Fruit fly (Drosophila melanogaster) whole organism, embryonic: Measurements from ENCODE around the gene por.

ENCODE experiments used
- Asciz ChIP-seq: fragments of 200-800 bp; sonication (Bioruptor generic); optimal IDR thresholded peaks from 2 replicates; lab custom pipeline; 2017; ENCODE audit warnings: missing biosample characterization, mild to moderate bottlenecking, missing genetic modification characterization, missing genetic modification reagents
- Bgb ChIP-seq: fragments of 200-800 bp; sonication (Bioruptor generic); IDR thresholded peaks from 2 replicates; pipeline ENCODE4 v1.3.6; 2022; ENCODE audit warnings: missing biosample characterization, missing genetic modification characterization; ENCODE audit not compliant: partially characterized antibody
- CG1024 ChIP-seq: fragments of 200-800 bp; sonication (Bioruptor generic); IDR thresholded peaks from 2 replicates; pipeline ENCODE4 v1.3.6; 2022; ENCODE audit warnings: missing biosample characterization, missing genetic modification characterization
- CG11560 ChIP-seq: fragments of 200-800 bp; sonication (Bioruptor generic); IDR thresholded peaks from 3 replicates; pipeline ENCODE4 v1.3.6; 2022; ENCODE audit warnings: missing biosample characterization, missing genetic modification characterization
- CG12104 ChIP-seq: fragments of 200-800 bp; sonication (Bioruptor generic); optimal IDR thresholded peaks from 3 replicates; lab custom pipeline; 2016; ENCODE audit warnings: missing biosample characterization, missing genetic modification characterization
- CG13775 ChIP-seq: fragments of 200-800 bp; sonication (Bioruptor generic); optimal IDR thresholded peaks from 3 replicates; lab custom pipeline; 2017; ENCODE audit warnings: missing biosample characterization, mild to moderate bottlenecking, missing genetic modification characterization
- CG14050 ChIP-seq: fragments of 200-800 bp; sonication (Bioruptor generic); IDR thresholded peaks from 3 replicates; pipeline ENCODE4 v1.3.6; 2022; ENCODE audit warnings: missing biosample characterization, missing genetic modification characterization
- CG15696 ChIP-seq: fragments of 200-800 bp; sonication (Bioruptor generic); optimal IDR thresholded peaks from 2 replicates; lab custom pipeline; 2019; ENCODE audit warnings: missing biosample characterization, mild to moderate bottlenecking, missing genetic modification characterization, moderate library complexity
- CG1602 ChIP-seq: fragments of 200-800 bp; sonication (Bioruptor generic); optimal IDR thresholded peaks from 3 replicates; lab custom pipeline; 2016; ENCODE audit warnings: missing biosample characterization, missing genetic modification characterization
- CG1603 ChIP-seq: fragments of 200-800 bp; sonication (Bioruptor generic); optimal IDR thresholded peaks from 2 replicates; lab custom pipeline; 2019; ENCODE audit warnings: missing biosample characterization, mild to moderate bottlenecking, missing genetic modification characterization, moderate library complexity
- CG17359 ChIP-seq: fragments of 200-800 bp; sonication (Bioruptor generic); optimal IDR thresholded peaks from 3 replicates; lab custom pipeline; 2018; ENCODE audit warnings: missing biosample characterization, mild to moderate bottlenecking, missing genetic modification characterization, moderate library complexity
- CG2116 ChIP-seq: fragments of 200-800 bp; sonication (Bioruptor generic); optimal IDR thresholded peaks from 3 replicates; lab custom pipeline; 2018; ENCODE audit warnings: missing biosample characterization, mild to moderate bottlenecking, missing genetic modification characterization
- CG2678 ChIP-seq: fragments of 200-800 bp; sonication (Bioruptor generic); optimal IDR thresholded peaks from 3 replicates; lab custom pipeline; 2019; ENCODE audit warnings: missing biosample characterization, mild to moderate bottlenecking, missing genetic modification characterization, moderate library complexity
- CG2889 ChIP-seq: fragments of 200-800 bp; sonication (Bioruptor generic); IDR thresholded peaks from 3 replicates; pipeline ENCODE4 v1.3.6; 2022; ENCODE audit warnings: missing biosample characterization, missing genetic modification characterization
- CG31365 ChIP-seq: fragments of 200-800 bp; sonication (Bioruptor generic); optimal IDR thresholded peaks from 2 replicates; lab custom pipeline; 2018; ENCODE audit warnings: missing biosample characterization, mild to moderate bottlenecking, missing genetic modification characterization
- CG4617 ChIP-seq: fragments of 200-800 bp; sonication (Bioruptor generic); optimal IDR thresholded peaks from 3 replicates; lab custom pipeline; 2016; ENCODE audit warnings: missing biosample characterization, missing genetic modification characterization, borderline replicate concordance
- CG4730 ChIP-seq: fragments of 200-800 bp; sonication (Bioruptor generic); IDR thresholded peaks from 2 replicates; pipeline ENCODE4 v1.3.6; 2022; ENCODE audit warnings: missing biosample characterization, missing genetic modification characterization
- CG6765 ChIP-seq: fragments of 200-800 bp; sonication (Bioruptor generic); optimal IDR thresholded peaks from 3 replicates; lab custom pipeline; 2017; ENCODE audit warnings: missing biosample characterization, mild to moderate bottlenecking, missing genetic modification characterization
- CG6854 ChIP-seq: fragments of 200-800 bp; sonication (Bioruptor generic); optimal IDR thresholded peaks from 3 replicates; lab custom pipeline; 2017; ENCODE audit warnings: missing biosample characterization, mild to moderate bottlenecking, missing genetic modification characterization
- CG8944 ChIP-seq: fragments of 200-800 bp; sonication (Bioruptor generic); optimal IDR thresholded peaks from 3 replicates; lab custom pipeline; 2016; ENCODE audit warnings: missing biosample characterization, missing genetic modification characterization
- CoRest ChIP-seq: fragments of 200-800 bp; sonication (Bioruptor generic); optimal IDR thresholded peaks from 3 replicates; lab custom pipeline; 2018; ENCODE audit warnings: missing biosample characterization, mild to moderate bottlenecking, missing genetic modification characterization, moderate library complexity
- Dek ChIP-seq: fragments of 200-800 bp; sonication (Bioruptor generic); optimal IDR thresholded peaks from 3 replicates; lab custom pipeline; 2019; ENCODE audit warnings: missing biosample characterization, mild to moderate bottlenecking, missing genetic modification characterization, moderate library complexity
- Gsc ChIP-seq: fragments of 200-800 bp; sonication (Bioruptor generic); IDR thresholded peaks from 2 replicates; pipeline ENCODE4 v1.3.6; 2022; ENCODE audit warnings: missing biosample characterization, missing genetic modification characterization
- HLH3B ChIP-seq: fragments of 200-800 bp; sonication (Bioruptor generic); IDR thresholded peaks from 2 replicates; pipeline ENCODE4 v1.3.6; 2022; ENCODE audit warnings: missing biosample characterization, missing genetic modification characterization
- Hey ChIP-seq: fragments of 200-800 bp; sonication (Bioruptor generic); optimal IDR thresholded peaks from 3 replicates; lab custom pipeline; 2018; ENCODE audit warnings: missing biosample characterization, mild to moderate bottlenecking, missing genetic modification characterization
- Mad ChIP-seq: fragments of 200-800 bp; sonication (Bioruptor generic); optimal IDR thresholded peaks from 2 replicates; lab custom pipeline; 2016; ENCODE audit warnings: missing biosample characterization, missing genetic modification characterization
- Max ChIP-seq: fragments of 200-800 bp; sonication (Bioruptor generic); optimal IDR thresholded peaks from 2 replicates; lab custom pipeline; 2016; ENCODE audit warnings: missing biosample characterization, mild to moderate bottlenecking, missing genetic modification characterization
- Mrtf ChIP-seq: fragments of 200-800 bp; sonication (Bioruptor generic); IDR thresholded peaks from 3 replicates; pipeline ENCODE4 v1.3.6; 2022; ENCODE audit warnings: missing biosample characterization, missing genetic modification characterization
- NC2α ChIP-seq: fragments of 200-800 bp; sonication (Bioruptor generic); optimal IDR thresholded peaks from 2 replicates; lab custom pipeline; 2016; ENCODE audit warnings: missing biosample characterization, missing genetic modification characterization
- NC2β ChIP-seq: fragments of 200-800 bp; sonication (Bioruptor generic); optimal IDR thresholded peaks from 2 replicates; lab custom pipeline; 2016; ENCODE audit warnings: missing biosample characterization, missing genetic modification characterization
- Nf-YA ChIP-seq: fragments of 200-800 bp; sonication (Bioruptor generic); IDR thresholded peaks from 2 replicates; pipeline ENCODE4 v1.3.6; 2022; ENCODE audit warnings: missing biosample characterization, missing genetic modification characterization
- Poxn ChIP-seq: fragments of 200-800 bp; sonication (Bioruptor generic); IDR thresholded peaks from 2 replicates; pipeline ENCODE4 v1.3.6; 2022; ENCODE audit warnings: missing biosample characterization, missing genetic modification characterization
- Ptx1 ChIP-seq: fragments of 200-800 bp; sonication (Bioruptor generic); IDR thresholded peaks from 2 replicates; pipeline ENCODE4 v1.3.6; 2022; ENCODE audit warnings: missing biosample characterization, missing genetic modification characterization
- Sry-β ChIP-seq: fragments of 200-800 bp; sonication (Bioruptor generic); optimal IDR thresholded peaks from 2 replicates; lab custom pipeline; 2018; ENCODE audit warnings: missing biosample characterization, mild to moderate bottlenecking, missing genetic modification characterization, moderate library complexity
- TFAM ChIP-seq: fragments of 200-800 bp; sonication (Bioruptor generic); optimal IDR thresholded peaks from 2 replicates; lab custom pipeline; 2017; ENCODE audit warnings: missing biosample characterization, missing genetic modification characterization, inconsistent platforms
- chm ChIP-seq: fragments of 200-800 bp; sonication (Bioruptor generic); IDR thresholded peaks from 2 replicates; pipeline ENCODE4 v1.3.6; 2022; ENCODE audit warnings: missing biosample characterization, missing genetic modification characterization
- da ChIP-seq: fragments of 200-800 bp; sonication (Bioruptor generic); optimal IDR thresholded peaks from 2 replicates; lab custom pipeline; 2016; ENCODE audit warnings: missing biosample characterization, missing genetic modification characterization
- dan ChIP-seq: fragments of 200-800 bp; sonication (Bioruptor generic); IDR thresholded peaks from 2 replicates; pipeline ENCODE4 v1.3.6; 2022; ENCODE audit warnings: missing biosample characterization, missing genetic modification characterization
- disco-r ChIP-seq: fragments of 200-800 bp; sonication (Bioruptor generic); optimal IDR thresholded peaks from 2 replicates; lab custom pipeline; 2016; ENCODE audit warnings: missing biosample characterization, missing genetic modification characterization
- fru ChIP-seq: fragments of >200 bp; optimal IDR thresholded peaks from 2 replicates; lab custom pipeline; 2017
- ftz-f1 ChIP-seq: fragments of 200-800 bp; sonication (Bioruptor generic); optimal IDR thresholded peaks from 2 replicates; lab custom pipeline; 2016; ENCODE audit warnings: missing biosample characterization, missing genetic modification characterization
- gcm ChIP-seq: fragments of 200-800 bp; sonication (Bioruptor generic); optimal IDR thresholded peaks from 2 replicates; lab custom pipeline; 2019; ENCODE audit warnings: missing biosample characterization, mild to moderate bottlenecking, missing genetic modification characterization, moderate library complexity
- lov ChIP-seq, 2 experiments: fragments of 200-800 bp in 1 of 2; fragments of >200 bp in 1 of 2; sonication (Bioruptor generic) in 1 of 2; IDR thresholded peaks in 1 of 2; optimal IDR thresholded peaks in 1 of 2; 2 replicates in 1 of 2; 3 replicates in 1 of 2; pipeline versions ENCODE4 v1.3.6 to Lab custom; 2017 to 2022; ENCODE audit warnings: missing biosample characterization in 1 of 2, missing genetic modification characterization in 1 of 2
- maf-S ChIP-seq: fragments of 200-800 bp; sonication (Bioruptor generic); optimal IDR thresholded peaks from 2 replicates; lab custom pipeline; 2016; ENCODE audit warnings: missing biosample characterization, missing genetic modification characterization
- sob ChIP-seq: fragments of 200-800 bp; sonication (Bioruptor generic); IDR thresholded peaks from 2 replicates; pipeline ENCODE4 v1.3.6; 2022; ENCODE audit warnings: missing biosample characterization, missing genetic modification characterization
- tgo ChIP-seq: fragments of 200-800 bp; sonication (Bioruptor generic); IDR thresholded peaks from 3 replicates; pipeline ENCODE4 v1.3.6; 2022; ENCODE audit warnings: missing biosample characterization, missing genetic modification characterization
- wek ChIP-seq: fragments of 200-800 bp; sonication (Bioruptor generic); optimal IDR thresholded peaks from 3 replicates; lab custom pipeline; 2018; ENCODE audit warnings: missing biosample characterization, mild to moderate bottlenecking, missing genetic modification characterization, moderate library complexity
- zf30C ChIP-seq: fragments of 200-800 bp; sonication (Bioruptor generic); optimal IDR thresholded peaks from 3 replicates; lab custom pipeline; 2018; ENCODE audit warnings: missing biosample characterization, mild to moderate bottlenecking, missing genetic modification characterization
- zfh1 ChIP-seq: fragments of 200-800 bp; sonication (Bioruptor generic); IDR thresholded peaks from 3 replicates; pipeline ENCODE4 v1.3.6; 2022; ENCODE audit warnings: missing biosample characterization, missing genetic modification characterization

The por gene

DNA sequence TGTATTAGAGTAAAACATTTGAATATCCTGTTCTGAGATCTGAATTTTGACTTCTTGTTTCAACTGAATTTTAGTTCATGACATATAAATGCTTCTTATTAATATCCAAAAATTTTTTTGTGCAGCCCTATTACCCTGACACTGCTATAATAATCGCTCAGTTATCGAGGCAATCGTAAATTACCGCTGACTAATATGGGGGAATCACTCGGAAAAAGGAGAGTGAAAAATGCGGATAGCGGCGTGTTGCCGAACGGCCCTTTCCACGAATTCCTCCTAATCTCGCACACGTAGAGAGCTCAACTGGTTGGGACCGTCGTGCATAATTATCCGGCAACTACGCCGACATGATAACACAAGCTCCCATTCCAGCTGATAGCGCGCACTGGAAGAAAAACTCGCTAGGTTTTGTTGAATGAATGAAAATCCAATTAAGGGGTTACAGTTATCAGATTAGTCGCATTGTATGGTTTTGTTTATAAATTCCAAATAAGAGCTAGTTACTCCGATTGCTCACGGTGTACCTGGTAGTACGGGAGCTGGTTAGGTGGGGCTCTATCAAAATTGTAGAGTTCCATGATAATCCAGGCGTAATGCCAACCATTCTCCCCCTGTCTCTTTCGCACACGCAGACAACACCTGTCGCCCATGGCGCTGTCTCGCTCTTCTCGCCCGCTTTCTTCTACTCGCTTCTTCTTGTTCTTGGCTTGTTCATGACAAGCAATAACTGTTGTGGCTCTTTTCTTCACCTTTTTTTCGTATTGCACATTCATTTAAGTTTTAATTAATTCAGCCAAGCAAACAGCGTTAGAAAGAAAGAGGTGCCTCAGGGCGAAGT lies 11.6 kb downstream of the por start (continued):
- peak; percentile 49; the same call in 1 of the 2 replicates for TF ChIP-seq Nf-YA (GFP tag; lab: Robert Waterston, UW)
- TF ChIP-seq fru (lab: Kevin White, UChicago): no peak
- no peak for TF ChIP-seq NC2α
- peak; percentile 17 for TF ChIP-seq NC2β (GFP tag; lab: Kevin White, UChicago)
- peak; percentile 54 for TF ChIP-seq CG8944 (GFP tag; lab: Kevin White, UChicago)
- TF ChIP-seq CG6854 (GFP tag; lab: Kevin White, UChicago): peak; percentile 63
- TF ChIP-seq Poxn (GFP tag; lab: Robert Waterston, UW): peak; percentile 61
- TF ChIP-seq Asciz: no peak
- peak; percentile 58; the same call in 2 of the 3 replicates for TF ChIP-seq CG2889
- peak; percentile 41; the same call in 2 of the 3 replicates for TF ChIP-seq CG14050 (GFP tag; lab: Robert Waterston, UW)
- peak; percentile 79 for TF ChIP-seq sob (GFP tag; lab: Robert Waterston, UW)
- peak; percentile 70 for TF ChIP-seq CG4730 (GFP tag; lab: Robert Waterston, UW)
- TF ChIP-seq Gsc (GFP tag; lab: Robert Waterston, UW): no peak
- peak; percentile 75 for TF ChIP-seq HLH3B (GFP tag; lab: Robert Waterston, UW)
- peak; percentile 64 for TF ChIP-seq tgo
- no peak for TF ChIP-seq Sry-β
- no peak for TF ChIP-seq gcm (GFP tag; lab: Kevin White, UChicago)
- TF ChIP-seq Mad: no peak
- peak; percentile 84 for TF ChIP-seq CG1603
- no peak for TF ChIP-seq CG15696 (tag; lab: Kevin White, UChicago)
- TF ChIP-seq CG1602 (GFP tag; lab: Kevin White, UChicago): peak; percentile 18
- TF ChIP-seq CoRest (tag; lab: Kevin White, UChicago): peak; percentile 21
- peak; percentile 23 for TF ChIP-seq CG13775 (GFP tag; lab: Kevin White, UChicago)
- peak; percentile 88 for TF ChIP-seq zf30C (GFP tag; lab: Kevin White, UChicago)
- TF ChIP-seq Max (GFP tag; lab: Kevin White, UChicago): peak; percentile 19
- TF ChIP-seq maf-S: peak; percentile 65
- TF ChIP-seq CG4617: no peak
- peak; percentile 78 for TF ChIP-seq CG2678 (tag; lab: Kevin White, UChicago)
- TF ChIP-seq ftz-f1 (GFP tag; lab: Kevin White, UChicago): no peak
- TF ChIP-seq CG17359 (tag; lab: Kevin White, UChicago): peak; percentile 70
- no peak for TF ChIP-seq TFAM
- TF ChIP-seq dan (GFP tag; lab: Robert Waterston, UW): no peak
- TF ChIP-seq CG2116 (GFP tag; lab: Kevin White, UChicago): peak; percentile 13
- peak; percentile 60 for TF ChIP-seq Dek (tag; lab: Kevin White, UChicago)
- TF ChIP-seq disco-r: peak; percentile 54
- no peak for TF ChIP-seq Bgb (GFP tag; lab: Robert Waterston, UW)
- TF ChIP-seq CG11560 (tag; lab: Robert Waterston, UW): peak; percentile 61; the same call in 2 of the 3 replicates
- peak; percentile 65 for TF ChIP-seq CG1024 (GFP tag; lab: Robert Waterston, UW)
- TF ChIP-seq CG12104 (GFP tag; lab: Kevin White, UChicago): peak; percentile 35
- no peak for TF ChIP-seq CG6765
- TF ChIP-seq da (GFP tag; lab: Kevin White, UChicago): no peak
- peak; percentile 80 for TF ChIP-seq Mrtf (GFP tag; lab: Robert Waterston, UW)
- TF ChIP-seq wek: peak; percentile 38
- peak; percentile 86 for TF ChIP-seq Hey (tag; lab: Kevin White, UChicago)
- peak; percentile 71 for TF ChIP-seq zfh1
- peak; percentile 75; the same call in 1 of the 2 replicates for TF ChIP-seq chm
- no peak for TF ChIP-seq lov (optimal IDR thresholded peaks at IDR 0.05; lab: Kevin White, UChicago)
- peak; percentile 61; the same call in 1 of the 3 replicates for TF ChIP-seq lov (GFP tag; IDR thresholded peaks at IDR 0.05; lab: Robert Waterston, UW)
- TF ChIP-seq Ptx1 (GFP tag; lab: Robert Waterston, UW): peak; percentile 73
- TF ChIP-seq CG31365: peak; percentile 26
